Fruit fly (Drosophila melanogaster): ENCODE data around the gene Gad1.

DNA sequence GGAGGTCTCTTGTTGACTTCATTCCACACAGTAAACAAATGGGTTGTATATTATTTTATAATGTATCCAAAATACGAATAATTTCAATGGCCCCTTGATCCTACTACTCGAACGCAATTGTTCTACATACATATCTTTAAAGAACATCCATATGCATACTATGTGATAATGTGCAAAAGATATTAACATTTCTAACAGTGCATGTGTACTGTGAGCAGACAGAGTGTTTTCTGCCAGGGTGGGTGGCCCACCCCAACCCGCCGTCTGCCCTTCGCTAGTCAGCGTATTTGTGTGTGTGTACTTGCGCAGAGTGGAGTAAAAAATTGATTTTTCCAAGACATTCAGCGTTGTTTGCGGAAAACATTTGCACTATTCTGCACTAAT is 17.6 kb downstream of the Gad1 start:
- no peak for TF ChIP-seq CTCF (optimal IDR thresholded peaks at IDR 0.05)
- TF ChIP-seq CG8478 (optimal IDR thresholded peaks at IDR 0.05), result no peak

Data from S2 (cell line).